Worm (Caenorhabditis elegans) whole organism, L4 larva: ENCODE data around the gene fdgt-2.

ENCODE experiments used
- D1046.2 ChIP-seq: fragments of 200-800 bp; sonication (Bioruptor generic); IDR thresholded peaks from 2 replicates; pipeline ENCODE4 v1.3.6; 2022; ENCODE audit warnings: missing genetic modification characterization, missing compliant biosample characterization
- F44E2.7 ChIP-seq: fragments of 200-800 bp; sonication (Bioruptor generic); IDR thresholded peaks from 2 replicates; pipeline ENCODE4 v2.1.2; 2022; ENCODE audit warnings: missing genetic modification characterization, missing compliant biosample characterization
- T20F7.1 ChIP-seq: fragments of 200-800 bp; sonication (Bioruptor generic); optimal IDR thresholded peaks from 2 replicates; lab custom pipeline; 2018; ENCODE audit warnings: mild to moderate bottlenecking, missing genetic modification characterization, missing compliant biosample characterization
- T26A8.4 ChIP-seq: fragments of 200-800 bp; sonication (Bioruptor generic); IDR thresholded peaks from 2 replicates; pipeline ENCODE4 v1.3.6; 2022; ENCODE audit warnings: missing genetic modification characterization, missing compliant biosample characterization
- Y105C5A.15 ChIP-seq: fragments of 200-800 bp; sonication (Bioruptor generic); IDR thresholded peaks from 2 replicates; pipeline ENCODE4 v1.3.6; 2022; ENCODE audit warnings: missing genetic modification characterization, missing compliant biosample characterization
- ZK337.2 ChIP-seq: fragments of 200-800 bp; sonication (Bioruptor generic); IDR thresholded peaks from 2 replicates; pipeline ENCODE4 v1.3.6; 2022; ENCODE audit warnings: missing genetic modification reagents, missing genetic modification characterization, missing compliant biosample characterization
- aha-1 ChIP-seq: fragments of 150-350 bp; peaks from one replicate; lab custom pipeline; 2014; ENCODE audit warnings: missing biosample characterization, missing genetic modification characterization
- arid-1 ChIP-seq: fragments of 200-800 bp; sonication (Bioruptor generic); conservative IDR thresholded peaks from 2 replicates; pipeline ENCODE4 v1.3.6; 2022; ENCODE audit warnings: missing genetic modification reagents, missing genetic modification characterization, missing compliant biosample characterization
- ceh-20 ChIP-seq: fragments of 200-800 bp; sonication (Bioruptor generic); IDR thresholded peaks from 2 replicates; pipeline ENCODE4 v1.3.6; 2022; ENCODE audit warnings: missing genetic modification reagents, missing genetic modification characterization, missing compliant biosample characterization
- ceh-62 ChIP-seq: sonication (generic microtip); optimal IDR thresholded peaks from 2 replicates; lab custom pipeline; 2017; ENCODE audit warnings: missing biosample characterization, missing genetic modification characterization
- ceh-82 ChIP-seq: sonication (generic microtip); optimal IDR thresholded peaks from 2 replicates; lab custom pipeline; 2017; ENCODE audit warnings: missing biosample characterization, missing genetic modification characterization
- daf-12 ChIP-seq: fragments of 150-350 bp; optimal IDR thresholded peaks from 2 replicates; lab custom pipeline; 2014; ENCODE audit warnings: missing biosample characterization, missing genetic modification reagents, missing genetic modification characterization
- dmd-8 ChIP-seq: fragments of 200-800 bp; sonication (Bioruptor generic); IDR thresholded peaks from 2 replicates; pipeline ENCODE4 v1.3.6; 2022; ENCODE audit warnings: missing genetic modification characterization, missing compliant biosample characterization
- dmd-9 ChIP-seq: fragments of 200-800 bp; sonication (Bioruptor generic); IDR thresholded peaks from 2 replicates; pipeline ENCODE4 v1.3.6; 2022; ENCODE audit warnings: missing genetic modification reagents, missing genetic modification characterization, missing compliant biosample characterization
- duxl-1 ChIP-seq: sonication (generic microtip); optimal IDR thresholded peaks from 2 replicates; lab custom pipeline; 2016; ENCODE audit warnings: mild to moderate bottlenecking, missing genetic modification characterization, moderate library complexity, missing compliant biosample characterization; ENCODE audit not compliant: poor library complexity
- dve-1 ChIP-seq: sonication (generic microtip); optimal IDR thresholded peaks from 2 replicates; lab custom pipeline; 2017; ENCODE audit warnings: antibody characterized with exemption, mild to moderate bottlenecking, missing genetic modification characterization, missing compliant biosample characterization; ENCODE audit not compliant: insufficient read depth
- egl-27 ChIP-seq: sonication (generic microtip); optimal IDR thresholded peaks from 3 replicates; lab custom pipeline; 2017; ENCODE audit warnings: missing biosample characterization, missing genetic modification reagents, missing genetic modification characterization
- egl-43 ChIP-seq: fragments of 200-800 bp; sonication (Bioruptor generic); IDR thresholded peaks from 2 replicates; pipeline ENCODE4 v1.3.6; 2022; ENCODE audit warnings: missing genetic modification reagents, missing genetic modification characterization, missing compliant biosample characterization
- fos-1 ChIP-seq: fragments of 150-350 bp; optimal IDR thresholded peaks from 2 replicates; lab custom pipeline; 2014; ENCODE audit warnings: missing biosample characterization, missing genetic modification characterization
- gei-8 ChIP-seq: fragments of 200-800 bp; sonication (Bioruptor generic); optimal IDR thresholded peaks from 2 replicates; lab custom pipeline; 2018; ENCODE audit warnings: mild to moderate bottlenecking, missing genetic modification characterization, missing compliant biosample characterization
- hif-1 ChIP-seq, 2 experiments: sonication (generic microtip); optimal IDR thresholded peaks; 2 replicates each; lab custom pipeline; 2016 to 2017; ENCODE audit warnings: missing compliant biosample characterization in 2 of 2, missing genetic modification characterization in 2 of 2, missing genetic modification reagents in 2 of 2, missing genotype in 2 of 2, mild to moderate bottlenecking in 1 of 2
- hlh-11 ChIP-seq: fragments of 200-800 bp; sonication (Bioruptor generic); optimal IDR thresholded peaks from 2 replicates; lab custom pipeline; 2018; ENCODE audit warnings: mild to moderate bottlenecking, missing genetic modification characterization, missing compliant biosample characterization
- hlh-30 ChIP-seq: sonication (generic microtip); optimal IDR thresholded peaks from 2 replicates; lab custom pipeline; 2017; ENCODE audit warnings: antibody characterized with exemption, mild to moderate bottlenecking, missing genetic modification characterization, missing compliant biosample characterization; ENCODE audit not compliant: insufficient read depth
- lin-1 ChIP-seq: fragments of 200-800 bp; sonication (Bioruptor generic); IDR thresholded peaks from 2 replicates; pipeline ENCODE4 v1.3.6; 2022; ENCODE audit warnings: missing genetic modification reagents, missing genetic modification characterization, missing compliant biosample characterization
- lin-13 ChIP-seq: fragments of 150-350 bp; optimal IDR thresholded peaks from 2 replicates; lab custom pipeline; 2014; ENCODE audit warnings: missing biosample characterization, missing genetic modification reagents, missing genetic modification characterization
- lin-29 ChIP-seq: fragments of 200-800 bp; sonication (Bioruptor generic); IDR thresholded peaks from 2 replicates; pipeline ENCODE4 v1.3.6; 2022; ENCODE audit warnings: missing genetic modification reagents, missing genetic modification characterization, missing compliant biosample characterization
- lir-3 ChIP-seq: sonication (generic microtip); optimal IDR thresholded peaks from 2 replicates; lab custom pipeline; 2016; ENCODE audit warnings: mild to moderate bottlenecking, missing genetic modification characterization, missing compliant biosample characterization
- mep-1 ChIP-seq: fragments of 150-350 bp; sonication (generic microtip); optimal IDR thresholded peaks from 3 replicates; lab custom pipeline; 2014; ENCODE audit warnings: missing biosample characterization, missing genetic modification characterization
- mxl-2 ChIP-seq: fragments of 200-800 bp; sonication (Bioruptor generic); conservative IDR thresholded peaks from 2 replicates; pipeline ENCODE4 v1.3.6; 2022; ENCODE audit warnings: missing genetic modification reagents, missing genetic modification characterization, missing compliant biosample characterization
- nhr-237 ChIP-seq: sonication (generic microtip); optimal IDR thresholded peaks from 2 replicates; lab custom pipeline; 2017; ENCODE audit warnings: missing biosample characterization, missing genetic modification characterization
- nhr-28 ChIP-seq: fragments of 150-350 bp; optimal IDR thresholded peaks from 2 replicates; lab custom pipeline; 2014; ENCODE audit warnings: missing biosample characterization, missing genetic modification characterization
- nhr-41 ChIP-seq: fragments of 200-800 bp; sonication (Bioruptor generic); IDR thresholded peaks from 2 replicates; pipeline ENCODE4 v1.3.6; 2022; ENCODE audit warnings: missing genetic modification reagents, missing genetic modification characterization, missing compliant biosample characterization
- nhr-48 ChIP-seq: sonication (generic microtip); optimal IDR thresholded peaks from 2 replicates; lab custom pipeline; 2016; ENCODE audit warnings: mild to moderate bottlenecking, missing genetic modification characterization, missing compliant biosample characterization
- nhr-76 ChIP-seq: fragments of 150-350 bp; optimal IDR thresholded peaks from 2 replicates; lab custom pipeline; 2014; ENCODE audit warnings: missing biosample characterization, missing genetic modification characterization
- php-3 ChIP-seq: fragments of 200-800 bp; sonication (Bioruptor generic); IDR thresholded peaks from 2 replicates; pipeline ENCODE4 v1.3.6; 2022; ENCODE audit warnings: missing genetic modification reagents, missing genetic modification characterization, missing compliant biosample characterization
- pqm-1 ChIP-seq: sonication (generic microtip); optimal IDR thresholded peaks from 2 replicates; lab custom pipeline; 2017; ENCODE audit warnings: missing biosample characterization, missing genetic modification characterization
- set-16 ChIP-seq: fragments of 200-800 bp; sonication (Bioruptor generic); IDR thresholded peaks from 2 replicates; pipeline ENCODE4 v1.3.6; 2022; ENCODE audit warnings: missing genetic modification reagents, missing genetic modification characterization, missing compliant biosample characterization
- snpc-1.2 ChIP-seq: fragments of 200-800 bp; sonication (Bioruptor generic); IDR thresholded peaks from 2 replicates; pipeline ENCODE4 v1.3.6; 2022; ENCODE audit warnings: missing genetic modification reagents, missing genetic modification characterization, missing compliant biosample characterization
- tra-1 ChIP-seq: fragments of 200-800 bp; sonication (Bioruptor generic); IDR thresholded peaks from 2 replicates; pipeline ENCODE4 v1.3.6; 2022; ENCODE audit warnings: missing genetic modification reagents, missing genetic modification characterization, missing compliant biosample characterization
- vab-7 ChIP-seq: fragments of 200-800 bp; sonication (Bioruptor generic); IDR thresholded peaks from 2 replicates; pipeline ENCODE4 v1.3.6; 2022; ENCODE audit warnings: missing genetic modification reagents, missing genetic modification characterization, missing compliant biosample characterization
- zag-1 ChIP-seq: fragments of 150-350 bp; optimal IDR thresholded peaks from 2 replicates; lab custom pipeline; 2014; ENCODE audit warnings: missing biosample characterization, missing genetic modification characterization
- zfp-2 ChIP-seq: sonication (generic microtip); optimal IDR thresholded peaks from 2 replicates; lab custom pipeline; 2016; ENCODE audit warnings: mild to moderate bottlenecking, missing genetic modification characterization, missing compliant biosample characterization
- zfp-3 ChIP-seq: fragments of 200-800 bp; sonication (Bioruptor generic); conservative IDR thresholded peaks from 2 replicates; pipeline ENCODE4 v1.3.6; 2022; ENCODE audit warnings: missing genetic modification reagents, missing genetic modification characterization, missing compliant biosample characterization
- ztf-7 ChIP-seq: fragments of 150-350 bp; optimal IDR thresholded peaks from 2 replicates; lab custom pipeline; 2014; ENCODE audit warnings: missing biosample characterization, missing genetic modification characterization

Gene fdgt-2

ce11 chrII:8451425-8451824, 34.0 kb downstream of the fdgt-2 start:
- no peak for TF ChIP-seq php-3
- TF ChIP-seq tra-1 (GFP tag; lab: Robert Waterston, UW) = 0 out of 2 replicates have a peak, but pooled peaks have one; percentile 13
- no peak for TF ChIP-seq zfp-2 (tag; lab: Kevin White, UChicago)
- TF ChIP-seq dmd-8 (GFP tag; lab: Robert Waterston, UW) = no peak
- no peak for TF ChIP-seq D1046.2
- no peak for TF ChIP-seq duxl-1 (tag; lab: Kevin White, UChicago)
- TF ChIP-seq T20F7.1 (GFP tag; lab: Kevin White, UChicago) = no peak
- no peak for TF ChIP-seq dve-1 (tag; lab: Kevin White, UChicago)
- TF ChIP-seq hlh-11 (tag; lab: Kevin White, UChicago) = no peak
- TF ChIP-seq aha-1 (tag; lab: Kevin White, UChicago) = peak; percentile 100
- no peak for TF ChIP-seq zfp-3 (GFP tag; lab: Robert Waterston, UW)
- TF ChIP-seq nhr-41 (GFP tag; lab: Robert Waterston, UW) = no peak
- TF ChIP-seq vab-7 (GFP tag; lab: Robert Waterston, UW) = no peak
- no peak for TF ChIP-seq F44E2.7 (GFP tag; lab: Robert Waterston, UW)
- peak; percentile 32; the same call in 1 of the 2 replicates for TF ChIP-seq set-16
- no peak for TF ChIP-seq nhr-237 (tag; lab: Kevin White, UChicago)
- peak; percentile 18 for TF ChIP-seq mep-1 (tag; lab: Kevin White, UChicago)
- TF ChIP-seq hlh-30 = peak; percentile 32
- TF ChIP-seq hif-1 (tag; optimal IDR thresholded peaks at IDR 0.05; lab: Kevin White, UChicago) = peak; percentile 94 to 99
- TF ChIP-seq T26A8.4 (GFP tag; lab: Robert Waterston, UW) = no peak
- TF ChIP-seq nhr-48 (tag; lab: Kevin White, UChicago) = no peak
- no peak for TF ChIP-seq dmd-9 (GFP tag; lab: Robert Waterston, UW)
- no peak for TF ChIP-seq ceh-20 (GFP tag; lab: Robert Waterston, UW)
- TF ChIP-seq egl-43 (GFP tag; lab: Robert Waterston, UW) = peak; percentile 34; the same call in 1 of the 2 replicates
- no peak for TF ChIP-seq daf-12 (tag; lab: Kevin White, UChicago)
- TF ChIP-seq ztf-7 (tag; lab: Kevin White, UChicago) = no peak
- TF ChIP-seq pqm-1 (tag; lab: Kevin White, UChicago) = no peak
- no peak for TF ChIP-seq ceh-82 (tag; lab: Kevin White, UChicago)
- no peak for TF ChIP-seq nhr-76 (tag; lab: Kevin White, UChicago)
- TF ChIP-seq snpc-1.2 (GFP tag; lab: Robert Waterston, UW) = no peak
- TF ChIP-seq nhr-28 (tag; lab: Kevin White, UChicago) = no peak
- TF ChIP-seq ceh-62 (tag; lab: Kevin White, UChicago) = no peak

DNA sequence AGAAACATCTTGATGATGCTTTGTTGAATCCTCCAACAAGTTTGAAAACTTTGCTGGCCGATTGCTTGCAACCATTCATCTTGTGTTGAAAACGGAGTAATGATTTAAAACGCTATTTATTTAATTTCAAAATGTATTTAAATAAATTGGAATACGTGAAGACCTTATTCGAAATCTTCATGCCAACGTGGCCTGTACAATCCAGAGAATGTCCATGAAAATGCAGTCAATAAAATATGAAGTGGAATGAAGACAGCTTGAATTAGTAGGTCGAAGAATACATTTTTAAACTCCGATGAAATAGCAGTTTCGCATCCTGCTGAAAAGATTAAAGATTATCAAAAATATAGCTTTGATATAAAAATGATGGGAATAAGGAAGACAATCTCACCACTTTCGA, 37.1 kb downstream of the fdgt-2 start, which contains the start of gene F22B5.5:
Gene F22B5.5 (minus strand): TSS at position 101 of the 400 bp plus-strand sequence.
- TF ChIP-seq lin-29 (no peak), nhr-41 (GFP tag; lab: Robert Waterston, UW) (no peak), aha-1 (tag; lab: Kevin White, UChicago) (no peak), dve-1 (tag; lab: Kevin White, UChicago) (no peak), hif-1 (tag; optimal IDR thresholded peaks at IDR 0.05; lab: Kevin White, UChicago) (no peak), Y105C5A.15 (no peak), snpc-1.2 (GFP tag; lab: Robert Waterston, UW) (no peak), mxl-2 (GFP tag; lab: Robert Waterston, UW) (no peak), gei-8 (GFP tag; lab: Kevin White, UChicago) (no peak), lir-3 (no peak), zag-1 (tag; lab: Kevin White, UChicago) (no peak), fos-1 (tag; lab: Kevin White, UChicago) (no peak), arid-1 (GFP tag; lab: Robert Waterston, UW) (no peak), ZK337.2 (no peak), lin-1 (GFP tag; lab: Robert Waterston, UW) (no peak), ceh-62 (tag; lab: Kevin White, UChicago) (no peak), egl-27 (tag; lab: Kevin White, UChicago) (no peak), zfp-2 (tag; lab: Kevin White, UChicago) (no peak), hlh-11 (tag; lab: Kevin White, UChicago) (no peak), lin-13 (GFP tag; lab: Kevin White, UChicago) (no peak)
